Fruit fly (Drosophila melanogaster) whole organism, embryonic: Measurements from ENCODE around the gene arm.

Experiments
- Ada2b ChIP-seq: fragments of 200-800 bp; sonication (Bioruptor generic); IDR thresholded peaks from 2 replicates; pipeline ENCODE4 v1.3.6; 2022; ENCODE audit warnings: missing biosample characterization, missing genetic modification characterization
- Bdp1 ChIP-seq: fragments of 200-800 bp; sonication (Bioruptor generic); optimal IDR thresholded peaks from 3 replicates; lab custom pipeline; 2016; ENCODE audit warnings: missing biosample characterization, missing genetic modification characterization
- CG10462 ChIP-seq: fragments of 200-800 bp; sonication (Bioruptor generic); optimal IDR thresholded peaks from 2 replicates; lab custom pipeline; 2016; ENCODE audit warnings: missing biosample characterization, missing genetic modification characterization
- CG11247 ChIP-seq: fragments of 200-800 bp; sonication (Bioruptor generic); IDR thresholded peaks from 2 replicates; pipeline ENCODE4 v1.3.6; 2022; ENCODE audit warnings: missing biosample characterization, missing genetic modification characterization
- CG11456 ChIP-seq: fragments of 200-800 bp; sonication (Bioruptor generic); IDR thresholded peaks from 3 replicates; pipeline ENCODE4 v1.3.6; 2022; ENCODE audit warnings: missing biosample characterization, missing genetic modification characterization
- CG14860 ChIP-seq: fragments of 200-800 bp; sonication (Bioruptor generic); IDR thresholded peaks from 3 replicates; pipeline ENCODE4 v1.3.6; 2022; ENCODE audit warnings: missing biosample characterization, missing genetic modification characterization; ENCODE audit not compliant: partially characterized antibody
- CG17359 ChIP-seq: fragments of 200-800 bp; sonication (Bioruptor generic); optimal IDR thresholded peaks from 3 replicates; lab custom pipeline; 2018; ENCODE audit warnings: missing biosample characterization, mild to moderate bottlenecking, missing genetic modification characterization, moderate library complexity
- CG2116 ChIP-seq: fragments of 200-800 bp; sonication (Bioruptor generic); optimal IDR thresholded peaks from 3 replicates; lab custom pipeline; 2018; ENCODE audit warnings: missing biosample characterization, mild to moderate bottlenecking, missing genetic modification characterization
- CG32767 ChIP-seq: fragments of 200-800 bp; sonication (Bioruptor generic); IDR thresholded peaks from 2 replicates; pipeline ENCODE4 v1.3.6; 2022; ENCODE audit warnings: missing biosample characterization, missing genetic modification characterization
- CG3407 ChIP-seq: fragments of 200-800 bp; sonication (Bioruptor generic); optimal IDR thresholded peaks from 2 replicates; lab custom pipeline; 2018; ENCODE audit warnings: missing biosample characterization, mild to moderate bottlenecking, missing genetic modification characterization
- CG4282 ChIP-seq: fragments of 200-800 bp; sonication (Bioruptor generic); optimal IDR thresholded peaks from 2 replicates; lab custom pipeline; 2016; ENCODE audit warnings: missing biosample characterization, missing genetic modification characterization
- CG4617 ChIP-seq: fragments of 200-800 bp; sonication (Bioruptor generic); optimal IDR thresholded peaks from 3 replicates; lab custom pipeline; 2016; ENCODE audit warnings: missing biosample characterization, missing genetic modification characterization, borderline replicate concordance
- CG6175 ChIP-seq: fragments of 200-800 bp; sonication (Bioruptor generic); IDR thresholded peaks from 3 replicates; pipeline ENCODE4 v1.3.6; 2022; ENCODE audit warnings: missing biosample characterization, missing genetic modification characterization
- CG6689 ChIP-seq: fragments of 200-800 bp; sonication (Bioruptor generic); IDR thresholded peaks from 2 replicates; pipeline ENCODE4 v1.3.6; 2022; ENCODE audit warnings: missing biosample characterization, missing genetic modification characterization
- CG7987 ChIP-seq: fragments of 200-800 bp; sonication (Bioruptor generic); optimal IDR thresholded peaks from 2 replicates; lab custom pipeline; 2018; ENCODE audit warnings: missing biosample characterization, mild to moderate bottlenecking, missing genetic modification characterization, moderate library complexity
- CG9797 ChIP-seq: fragments of 200-800 bp; sonication (Bioruptor generic); optimal IDR thresholded peaks from 3 replicates; lab custom pipeline; 2018; ENCODE audit warnings: missing biosample characterization, mild to moderate bottlenecking, missing genetic modification characterization
- CoRest ChIP-seq: fragments of 200-800 bp; sonication (Bioruptor generic); optimal IDR thresholded peaks from 3 replicates; lab custom pipeline; 2018; ENCODE audit warnings: missing biosample characterization, mild to moderate bottlenecking, missing genetic modification characterization, moderate library complexity
- CrebB ChIP-seq: fragments of 200-800 bp; sonication (Bioruptor generic); optimal IDR thresholded peaks from 3 replicates; lab custom pipeline; 2018; ENCODE audit warnings: missing biosample characterization, mild to moderate bottlenecking, missing genetic modification characterization
- D ChIP-seq, 2 experiments: fragments of 200-800 bp in 1 of 2; fragments of >200 bp in 1 of 2; sonication (Bioruptor generic) in 1 of 2; optimal IDR thresholded peaks; 2 replicates in 1 of 2; 3 replicates in 1 of 2; lab custom pipeline; 2017; ENCODE audit warnings: mild to moderate bottlenecking in 1 of 2, missing biosample characterization in 1 of 2, missing genetic modification characterization in 1 of 2, missing genetic modification reagents in 1 of 2
- D19B ChIP-seq: fragments of 200-800 bp; sonication (Bioruptor generic); optimal IDR thresholded peaks from 2 replicates; lab custom pipeline; 2017; ENCODE audit warnings: missing biosample characterization, mild to moderate bottlenecking, missing genetic modification characterization
- Dll ChIP-seq: fragments of 200-800 bp; sonication (Bioruptor generic); IDR thresholded peaks from 4 replicates; pipeline ENCODE4 v1.3.6; 2022; ENCODE audit warnings: missing biosample characterization, missing genetic modification characterization; ENCODE audit not compliant: partially characterized antibody
- Doc2 ChIP-seq: fragments of 200-800 bp; sonication (Bioruptor generic); IDR thresholded peaks from 2 replicates; pipeline ENCODE4 v1.3.6; 2022; ENCODE audit warnings: missing biosample characterization, missing genetic modification characterization
- Dref ChIP-seq: fragments of 200-800 bp; sonication (Bioruptor generic); IDR thresholded peaks from 2 replicates; pipeline ENCODE4 v1.3.6; 2022; ENCODE audit warnings: missing biosample characterization, missing genetic modification characterization
- Eip74EF ChIP-seq, 2 experiments: fragments of 200-800 bp in 1 of 2; fragments of >200 bp in 1 of 2; sonication (Bioruptor generic) in 1 of 2; optimal IDR thresholded peaks; 2 replicates each; lab custom pipeline; 2017 to 2019; ENCODE audit warnings: missing biosample characterization in 2 of 2, missing genetic modification characterization in 2 of 2, mild to moderate bottlenecking in 1 of 2, moderate library complexity in 1 of 2
- Gug ChIP-seq: fragments of 200-800 bp; sonication (Bioruptor generic); IDR thresholded peaks from 4 replicates; pipeline ENCODE4 v1.3.6; 2022; ENCODE audit warnings: missing biosample characterization, missing genetic modification characterization
- HLH3B ChIP-seq: fragments of 200-800 bp; sonication (Bioruptor generic); IDR thresholded peaks from 2 replicates; pipeline ENCODE4 v1.3.6; 2022; ENCODE audit warnings: missing biosample characterization, missing genetic modification characterization
- Hmr ChIP-seq: fragments of 200-800 bp; sonication (Bioruptor generic); optimal IDR thresholded peaks from 3 replicates; lab custom pipeline; 2017; ENCODE audit warnings: mild to moderate bottlenecking, missing biosample characterization, missing genetic modification reagents, missing genetic modification characterization
- Lpt ChIP-seq: fragments of >200 bp; optimal IDR thresholded peaks from 2 replicates; lab custom pipeline; 2018; ENCODE audit warnings: missing biosample characterization, missing genetic modification characterization
- Mes4 ChIP-seq: fragments of 200-800 bp; sonication (Bioruptor generic); optimal IDR thresholded peaks from 2 replicates; lab custom pipeline; 2016; ENCODE audit warnings: missing biosample characterization, missing genetic modification characterization
- Optix ChIP-seq: fragments of 200-800 bp; sonication (Bioruptor generic); IDR thresholded peaks from 3 replicates; pipeline ENCODE4 v1.3.6; 2022; ENCODE audit warnings: missing biosample characterization, missing genetic modification characterization
- Pdp1 ChIP-seq, 2 experiments: fragments of 200-800 bp; sonication (Bioruptor generic); optimal IDR thresholded peaks; 3 replicates each; lab custom pipeline; 2016; ENCODE audit warnings: missing biosample characterization in 2 of 2, missing genetic modification characterization in 2 of 2, mild to moderate bottlenecking in 1 of 2, moderate library complexity in 1 of 2
- Rx ChIP-seq: fragments of 200-800 bp; sonication (Bioruptor generic); IDR thresholded peaks from 2 replicates; pipeline ENCODE4 v1.3.6; 2022; ENCODE audit warnings: missing biosample characterization, missing genetic modification characterization
- Spps ChIP-seq: fragments of 200-800 bp; sonication (Bioruptor generic); optimal IDR thresholded peaks from 2 replicates; lab custom pipeline; 2018; ENCODE audit warnings: missing biosample characterization, mild to moderate bottlenecking, missing genetic modification characterization
- Xbp1 ChIP-seq: fragments of 200-800 bp; sonication (Bioruptor generic); optimal IDR thresholded peaks from 3 replicates; lab custom pipeline; 2016; ENCODE audit warnings: missing biosample characterization, mild to moderate bottlenecking, missing genetic modification characterization
- cad ChIP-seq: fragments of >200 bp; optimal IDR thresholded peaks from 2 replicates; lab custom pipeline; 2017; ENCODE audit warnings: missing biosample characterization, missing genetic modification characterization
- chinmo ChIP-seq: fragments of 200-800 bp; sonication (Bioruptor generic); IDR thresholded peaks from 4 replicates; pipeline ENCODE4 v1.3.6; 2022; ENCODE audit warnings: missing biosample characterization, missing genetic modification characterization; ENCODE audit not compliant: partially characterized antibody
- da ChIP-seq: fragments of 200-800 bp; sonication (Bioruptor generic); optimal IDR thresholded peaks from 2 replicates; lab custom pipeline; 2016; ENCODE audit warnings: missing biosample characterization, missing genetic modification characterization
- fru ChIP-seq: fragments of >200 bp; optimal IDR thresholded peaks from 2 replicates; lab custom pipeline; 2017
- ftz-f1 ChIP-seq: fragments of 200-800 bp; sonication (Bioruptor generic); optimal IDR thresholded peaks from 2 replicates; lab custom pipeline; 2016; ENCODE audit warnings: missing biosample characterization, missing genetic modification characterization
- gem ChIP-seq: fragments of 200-800 bp; sonication (Bioruptor generic); optimal IDR thresholded peaks from 2 replicates; lab custom pipeline; 2019; ENCODE audit warnings: missing biosample characterization, mild to moderate bottlenecking, missing genetic modification characterization, moderate library complexity
- gfzf ChIP-seq: fragments of 200-800 bp; sonication (Bioruptor generic); optimal IDR thresholded peaks from 2 replicates; lab custom pipeline; 2016; ENCODE audit warnings: missing biosample characterization, mild to moderate bottlenecking, missing genetic modification characterization, moderate library complexity
- ken ChIP-seq: fragments of 200-800 bp; sonication (Bioruptor generic); IDR thresholded peaks from 3 replicates; pipeline ENCODE4 v1.3.6; 2022; ENCODE audit warnings: missing biosample characterization, missing genetic modification characterization
- sens-2 ChIP-seq: fragments of 200-800 bp; sonication (Bioruptor generic); IDR thresholded peaks from 2 replicates; pipeline ENCODE4 v1.3.6; 2022; ENCODE audit warnings: missing biosample characterization, missing genetic modification characterization
- tap ChIP-seq: fragments of 200-800 bp; optimal IDR thresholded peaks from 3 replicates; lab custom pipeline; 2019; ENCODE audit warnings: missing biosample characterization, mild to moderate bottlenecking, missing genetic modification characterization, moderate library complexity
- tin ChIP-seq: fragments of 200-800 bp; sonication (Bioruptor generic); optimal IDR thresholded peaks from 3 replicates; lab custom pipeline; 2016; ENCODE audit warnings: missing biosample characterization, missing genetic modification characterization
- vfl ChIP-seq: fragments of 200-800 bp; sonication (Bioruptor generic); optimal IDR thresholded peaks from 2 replicates; lab custom pipeline; 2016; ENCODE audit warnings: missing biosample characterization, missing genetic modification characterization
- vvl ChIP-seq: fragments of 200-800 bp; sonication (Bioruptor generic); IDR thresholded peaks from 2 replicates; pipeline ENCODE4 v1.3.6; 2022; ENCODE audit warnings: missing biosample characterization, missing genetic modification characterization
- zen ChIP-seq: fragments of 200-800 bp; sonication (Bioruptor generic); optimal IDR thresholded peaks from 3 replicates; lab custom pipeline; 2018; ENCODE audit warnings: missing biosample characterization, mild to moderate bottlenecking, missing genetic modification characterization, moderate library complexity
- zen2 ChIP-seq: fragments of 200-800 bp; sonication (Bioruptor generic); IDR thresholded peaks from 3 replicates; pipeline ENCODE4 v1.3.6; 2022; ENCODE audit warnings: missing biosample characterization, missing genetic modification characterization; ENCODE audit not compliant: partially characterized antibody

arm gene

DNA sequence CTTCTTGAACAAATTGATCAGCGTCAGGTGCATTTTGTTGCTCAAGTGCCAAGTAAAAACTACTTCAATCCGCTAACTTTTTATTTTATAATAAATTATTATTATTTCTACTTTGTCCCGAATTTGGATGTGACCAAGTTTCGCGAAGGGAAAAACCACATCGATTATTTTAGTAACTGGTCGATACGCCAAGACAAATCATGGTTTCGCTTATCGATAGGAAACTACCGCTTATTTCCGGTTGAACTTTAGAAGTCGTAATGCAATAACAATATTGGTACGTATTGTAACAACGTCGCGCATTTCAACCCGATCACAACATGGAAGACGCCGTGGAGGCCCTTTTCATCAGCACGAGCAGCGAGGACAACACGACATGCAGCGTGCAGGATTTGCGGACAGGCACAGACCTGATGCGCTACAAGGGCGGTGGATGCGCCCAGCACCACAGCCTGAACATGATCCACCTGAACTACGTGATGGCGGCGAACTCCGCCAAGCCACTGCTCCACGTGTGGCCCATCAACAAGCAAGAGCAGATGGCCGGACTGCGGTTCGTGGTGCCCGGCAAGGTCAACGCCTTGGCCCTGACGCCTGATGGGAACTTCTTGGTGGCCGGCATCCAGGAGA, 23.2 kb downstream of the arm start, which contains the start of the genes CG14817 and CG14805 (continued):
- TF ChIP-seq D19B (GFP tag; lab: Kevin White, UChicago): peak; percentile 52
- peak; percentile 77; the same call in 2 of the 3 replicates for TF ChIP-seq CG11456 (GFP tag; lab: Robert Waterston, UW)
- no peak for TF ChIP-seq CG6175
- TF ChIP-seq CG10462 (GFP tag; lab: Kevin White, UChicago): no peak
- peak; percentile 58 for TF ChIP-seq Mes4 (GFP tag; lab: Kevin White, UChicago)
- TF ChIP-seq da: no peak
- TF ChIP-seq CG4282 (GFP tag; lab: Kevin White, UChicago): no peak
- no peak for TF ChIP-seq chinmo (GFP tag; lab: Robert Waterston, UW)
- TF ChIP-seq D (optimal IDR thresholded peaks at IDR 0.05; lab: Kevin White, UChicago): no peak
- peak; percentile 44 for TF ChIP-seq D (GFP tag; optimal IDR thresholded peaks at IDR 0.05; lab: Kevin White, UChicago)
- no peak for TF ChIP-seq cad (GFP tag; lab: Kevin White, UChicago)
- no peak for TF ChIP-seq CG32767 (GFP tag; lab: Robert Waterston, UW)
- no peak for TF ChIP-seq gem (tag; lab: Kevin White, UChicago)
- peak; percentile 37 for TF ChIP-seq zen (tag; lab: Kevin White, UChicago)
- TF ChIP-seq vfl (GFP tag; lab: Kevin White, UChicago): no peak
- TF ChIP-seq fru: no peak
- TF ChIP-seq CG17359 (tag; lab: Kevin White, UChicago): peak; percentile 73
- peak; percentile 68 for TF ChIP-seq gfzf (GFP tag; lab: Kevin White, UChicago)
- 0 out of 3 replicates have a peak, but pooled peaks have one; percentile 40 for TF ChIP-seq ken (GFP tag; lab: Robert Waterston, UW)
- TF ChIP-seq CoRest (tag; lab: Kevin White, UChicago): peak; percentile 43
- TF ChIP-seq Eip74EF (GFP tag; optimal IDR thresholded peaks at IDR 0.05; lab: Kevin White, UChicago): peak in 1 of 2 experiments; percentile 55
- peak; percentile 90 for TF ChIP-seq CrebB (tag; lab: Kevin White, UChicago)
- TF ChIP-seq tin (GFP tag; lab: Kevin White, UChicago): peak; percentile 24
- TF ChIP-seq Ada2b: peak; percentile 24; the same call in 1 of the 2 replicates
- no peak for TF ChIP-seq CG14860 (GFP tag; lab: Robert Waterston, UW)
- peak; percentile 72 for TF ChIP-seq CG9797 (GFP tag; lab: Kevin White, UChicago)
- TF ChIP-seq Hmr: peak; percentile 88
- 0 out of 2 replicates have a peak, but pooled peaks have one; percentile 33 for TF ChIP-seq HLH3B (GFP tag; lab: Robert Waterston, UW)
- peak; percentile 91 for TF ChIP-seq CG2116 (GFP tag; lab: Kevin White, UChicago)
- peak in 1 of 2 experiments; percentile 55 for TF ChIP-seq Pdp1 (GFP tag; optimal IDR thresholded peaks at IDR 0.05; lab: Kevin White, UChicago)
- peak; percentile 31 for TF ChIP-seq ftz-f1
- TF ChIP-seq CG11247 (GFP tag; lab: Robert Waterston, UW): no peak
- TF ChIP-seq CG3407 (GFP tag; lab: Kevin White, UChicago): no peak
- no peak for TF ChIP-seq Doc2
- peak; percentile 55; the same call in 2 of the 4 replicates for TF ChIP-seq Dll
- TF ChIP-seq Optix: 0 out of 3 replicates have a peak, but pooled peaks have one; percentile 22
- TF ChIP-seq tap (tag; lab: Kevin White, UChicago): peak; percentile 69
- peak; percentile 67 for TF ChIP-seq vvl (GFP tag; lab: Robert Waterston, UW)
- 0 out of 2 replicates have a peak, but pooled peaks have one; percentile 19 for TF ChIP-seq CG6689 (GFP tag; lab: Robert Waterston, UW)
- TF ChIP-seq Rx (GFP tag; lab: Robert Waterston, UW): 0 out of 2 replicates have a peak, but pooled peaks have one; percentile 25
- TF ChIP-seq Bdp1 (GFP tag; lab: Kevin White, UChicago): peak; percentile 18
- peak; percentile 41 for TF ChIP-seq sens-2 (GFP tag; lab: Robert Waterston, UW)
- TF ChIP-seq CG4617 (GFP tag; lab: Kevin White, UChicago): peak; percentile 74
- TF ChIP-seq Lpt (GFP tag; lab: Kevin White, UChicago): no peak
- no peak for TF ChIP-seq Gug (GFP tag; lab: Robert Waterston, UW)
- peak; percentile 93 for TF ChIP-seq CG7987 (GFP tag; lab: Kevin White, UChicago)
- peak; percentile 78 for TF ChIP-seq Dref (GFP tag; lab: Robert Waterston, UW)
- TF ChIP-seq Xbp1 (GFP tag; lab: Kevin White, UChicago): peak; percentile 34
- peak; percentile 56 for TF ChIP-seq Spps
- no peak for TF ChIP-seq zen2 (GFP tag; lab: Robert Waterston, UW)
